Worm (Caenorhabditis elegans): ENCODE data around the gene K02E7.12.

ce11 chrII:1040464-1040863 is 30.5 kb upstream of the K02E7.12 start, which contains the start of gene fbxb-39:
- TF ChIP-seq unc-62 (GFP tag; optimal IDR thresholded peaks at IDR 0.05) (no peak), lin-13 (GFP tag; optimal IDR thresholded peaks at IDR 0.05) (no peak), lsy-2 (tag; optimal IDR thresholded peaks at IDR 0.05) (no peak), ceh-82 (tag; optimal IDR thresholded peaks at IDR 0.05) (no peak), nhr-11 (tag; optimal IDR thresholded peaks at IDR 0.05) (no peak), snpc-4 (tag; optimal IDR thresholded peaks at IDR 0.05) (no peak), nhr-77 (tag; optimal IDR thresholded peaks at IDR 0.05) (no peak)

Data from whole organism, L2 larva.